Worm (Caenorhabditis elegans) whole organism, early embryonic: ENCODE results near the gene C06H5.11.
"Not testable (repeated sequence)": the region's sequence is repeated elsewhere in the genome, so short reads cannot be mapped to it uniquely, and the experiment has no call there.

Source experiments
- B0310.2 ChIP-seq: sonication (generic microtip); optimal IDR thresholded peaks from 2 replicates; lab custom pipeline; 2016; ENCODE audit warnings: mild to moderate bottlenecking, missing genetic modification characterization, missing compliant biosample characterization
- F13C5.2 ChIP-seq: sonication (generic microtip); optimal IDR thresholded peaks from 2 replicates; lab custom pipeline; 2017; ENCODE audit warnings: mild to moderate bottlenecking, missing genetic modification characterization, inconsistent platforms, missing compliant biosample characterization
- aly-1 ChIP-seq: sonication (generic microtip); optimal IDR thresholded peaks from 2 replicates; lab custom pipeline; 2016; ENCODE audit warnings: missing genetic modification characterization, missing compliant biosample characterization
- ama-1 ChIP-seq: fragments of 150-350 bp; optimal IDR thresholded peaks from 2 replicates; lab custom pipeline; 2014
- ceh-13 ChIP-seq: fragments of 200-800 bp; sonication (Bioruptor generic); optimal IDR thresholded peaks from 2 replicates; lab custom pipeline; 2018; ENCODE audit warnings: mild to moderate bottlenecking, missing genetic modification characterization, missing compliant biosample characterization
- ceh-36 ChIP-seq: sonication (generic microtip); optimal IDR thresholded peaks from 2 replicates; lab custom pipeline; 2016; ENCODE audit warnings: missing genetic modification characterization, inconsistent platforms, missing compliant biosample characterization
- ets-7 ChIP-seq: sonication (generic microtip); optimal IDR thresholded peaks from 2 replicates; lab custom pipeline; 2016; ENCODE audit warnings: missing genotype, missing genetic modification characterization, missing compliant biosample characterization
- flt-1 ChIP-seq: fragments of 200-800 bp; sonication (Bioruptor generic); IDR thresholded peaks from 2 replicates; pipeline ENCODE4 v1.3.6; 2022; ENCODE audit warnings: missing genetic modification characterization, missing compliant biosample characterization
- hmbx-1 ChIP-seq: sonication (generic microtip); optimal IDR thresholded peaks from 2 replicates; lab custom pipeline; 2016; ENCODE audit warnings: mild to moderate bottlenecking, missing genetic modification characterization, missing compliant biosample characterization
- hmg-4 ChIP-seq: fragments of 200-800 bp; sonication (Bioruptor generic); optimal IDR thresholded peaks from 2 replicates; lab custom pipeline; 2018; ENCODE audit warnings: mild to moderate bottlenecking, missing genetic modification characterization, missing compliant biosample characterization
- hnd-1 ChIP-seq: sonication (generic microtip); optimal IDR thresholded peaks from 2 replicates; lab custom pipeline; 2016; ENCODE audit warnings: missing genetic modification characterization, missing compliant biosample characterization
- pes-1 ChIP-seq: fragments of 200-800 bp; sonication (Bioruptor generic); IDR thresholded peaks from 2 replicates; pipeline ENCODE4 v1.3.6; 2022; ENCODE audit warnings: missing genetic modification reagents, missing genetic modification characterization, missing compliant biosample characterization
- scrt-1 ChIP-seq: fragments of 200-800 bp; sonication (Bioruptor generic); IDR thresholded peaks from 2 replicates; pipeline ENCODE4 v1.3.6; 2022; ENCODE audit warnings: missing genetic modification characterization, missing compliant biosample characterization
- sea-1 ChIP-seq: fragments of 200-800 bp; sonication (Bioruptor generic); conservative IDR thresholded peaks from 2 replicates; pipeline ENCODE4 v1.3.6; 2022; ENCODE audit warnings: missing genetic modification characterization, missing compliant biosample characterization
- tbx-11 ChIP-seq: fragments of 200-800 bp; sonication (Bioruptor generic); IDR thresholded peaks from 2 replicates; pipeline ENCODE4 v1.3.6; 2022; ENCODE audit warnings: missing genetic modification characterization, missing compliant biosample characterization
- tbx-37 ChIP-seq: fragments of 200-800 bp; sonication (Bioruptor generic); conservative IDR thresholded peaks from 2 replicates; pipeline ENCODE4 v1.3.6; 2022; ENCODE audit warnings: missing genetic modification reagents, missing genetic modification characterization, missing compliant biosample characterization
- tra-4 ChIP-seq: sonication (generic microtip); optimal IDR thresholded peaks from 2 replicates; lab custom pipeline; 2017; ENCODE audit warnings: missing genetic modification characterization, missing compliant biosample characterization

The C06H5.11 gene

ce11 chrV:17894485-17894884, 626 bp upstream of the C06H5.11 start, which contains the start of gene C06H5.12:
Gene C06H5.12, plus strand, starts transcription at chrV:17894785.
- TF ChIP-seq scrt-1; pes-1 (GFP tag; lab: Robert Waterston, UW); ets-7 (tag; lab: Kevin White, UChicago): not testable (repeated sequence)

- TF ChIP-seq B0310.2 (tag; lab: Kevin White, UChicago) (no peak), sea-1 (no peak), tbx-37 (GFP tag; lab: Robert Waterston, UW) (no peak), ceh-13 (GFP tag; lab: Kevin White, UChicago) (no peak), pes-1 (GFP tag; lab: Robert Waterston, UW) (no peak), ets-7 (tag; lab: Kevin White, UChicago) (no peak), F13C5.2 (tag; lab: Kevin White, UChicago) (no peak), hnd-1 (no peak), tbx-11 (GFP tag; lab: Robert Waterston, UW) (no peak), ceh-36 (tag; lab: Kevin White, UChicago) (no peak), tra-4 (tag; lab: Kevin White, UChicago) (no peak), aly-1 (tag; lab: Kevin White, UChicago) (no peak), flt-1 (no peak), hmg-4 (GFP tag; lab: Kevin White, UChicago) (no peak), ama-1 (lab: Kevin White, UChicago) (no peak), scrt-1 (no peak), hmbx-1 (tag; lab: Kevin White, UChicago) (no peak)
Measured at ce11 chrV:17891317-17891716, 2.5 kb downstream of the C06H5.11 start.

- TF ChIP-seq F13C5.2 (tag; lab: Kevin White, UChicago) (no peak), hmbx-1 (tag; lab: Kevin White, UChicago) (no peak), scrt-1 (no peak), ets-7 (tag; lab: Kevin White, UChicago) (no peak), ama-1 (lab: Kevin White, UChicago) (no peak), flt-1 (no peak), tra-4 (tag; lab: Kevin White, UChicago) (no peak), B0310.2 (tag; lab: Kevin White, UChicago) (no peak), ceh-36 (tag; lab: Kevin White, UChicago) (no peak), tbx-11 (GFP tag; lab: Robert Waterston, UW) (no peak), aly-1 (tag; lab: Kevin White, UChicago) (no peak), hnd-1 (no peak), sea-1 (no peak), tbx-37 (GFP tag; lab: Robert Waterston, UW) (no peak), hmg-4 (GFP tag; lab: Kevin White, UChicago) (no peak), pes-1 (GFP tag; lab: Robert Waterston, UW) (no peak), ceh-13 (GFP tag; lab: Kevin White, UChicago) (no peak)
Measured at ce11 chrV:17888939-17889338, 4.9 kb downstream of the C06H5.11 start, which contains the start of gene C06H5.6. Gene C06H5.6, minus strand, starts transcription at chrV:17888984.

ce11 chrV:17871049-17871448, 22.8 kb downstream of the C06H5.11 start, which contains the start of gene phf-14:
Gene phf-14, plus strand, starts transcription at chrV:17871393.
- peak; percentile 43 for TF ChIP-seq F13C5.2 (tag; lab: Kevin White, UChicago)
- no peak for TF ChIP-seq ceh-36 (tag; lab: Kevin White, UChicago)
- no peak for TF ChIP-seq B0310.2 (tag; lab: Kevin White, UChicago)

ce11 chrV:17870569-17870968, 23.3 kb downstream of the C06H5.11 start, which contains the start of gene csn-1:
Gene csn-1, minus strand, starts transcription at chrV:17870651.
- TF ChIP-seq flt-1 = no peak
- no peak for TF ChIP-seq ceh-36 (tag; lab: Kevin White, UChicago)
- no peak for TF ChIP-seq ama-1 (lab: Kevin White, UChicago)
- TF ChIP-seq tbx-37 (GFP tag; lab: Robert Waterston, UW) = no peak
- TF ChIP-seq scrt-1 = no peak
- TF ChIP-seq sea-1 = no peak
- no peak for TF ChIP-seq tbx-11 (GFP tag; lab: Robert Waterston, UW)
- TF ChIP-seq hmg-4 (GFP tag; lab: Kevin White, UChicago) = no peak
- no peak for TF ChIP-seq B0310.2 (tag; lab: Kevin White, UChicago)
- no peak for TF ChIP-seq ceh-13 (GFP tag; lab: Kevin White, UChicago)
- no peak for TF ChIP-seq F13C5.2 (tag; lab: Kevin White, UChicago)
- no peak for TF ChIP-seq tra-4 (tag; lab: Kevin White, UChicago)
- no peak for TF ChIP-seq aly-1 (tag; lab: Kevin White, UChicago)
- TF ChIP-seq hnd-1 = no peak
- no peak for TF ChIP-seq pes-1 (GFP tag; lab: Robert Waterston, UW)
- TF ChIP-seq ets-7 (tag; lab: Kevin White, UChicago) = no peak
- no peak for TF ChIP-seq hmbx-1 (tag; lab: Kevin White, UChicago)

ce11 chrV:17865309-17865708, 28.6 kb downstream of the C06H5.11 start, which contains the start of gene Y59A8A.8:
Gene Y59A8A.8, plus strand, starts transcription at chrV:17865609.
- not testable (repeated sequence) for TF ChIP-seq scrt-1; hmbx-1 (tag; lab: Kevin White, UChicago); pes-1 (GFP tag; lab: Robert Waterston, UW)

- TF ChIP-seq sea-1 (no peak), pes-1 (GFP tag; lab: Robert Waterston, UW) (no peak), B0310.2 (tag; lab: Kevin White, UChicago) (no peak), tra-4 (tag; lab: Kevin White, UChicago) (no peak), hnd-1 (no peak), hmbx-1 (tag; lab: Kevin White, UChicago) (no peak), ceh-36 (tag; lab: Kevin White, UChicago) (no peak), hmg-4 (GFP tag; lab: Kevin White, UChicago) (no peak), aly-1 (tag; lab: Kevin White, UChicago) (no peak), ama-1 (lab: Kevin White, UChicago) (no peak)
Measured at ce11 chrV:17859519-17859918, 34.3 kb downstream of the C06H5.11 start.
